Fruit fly (Drosophila melanogaster): Measurements from ENCODE around the gene Lztr1.

Gene Lztr1

DNA sequence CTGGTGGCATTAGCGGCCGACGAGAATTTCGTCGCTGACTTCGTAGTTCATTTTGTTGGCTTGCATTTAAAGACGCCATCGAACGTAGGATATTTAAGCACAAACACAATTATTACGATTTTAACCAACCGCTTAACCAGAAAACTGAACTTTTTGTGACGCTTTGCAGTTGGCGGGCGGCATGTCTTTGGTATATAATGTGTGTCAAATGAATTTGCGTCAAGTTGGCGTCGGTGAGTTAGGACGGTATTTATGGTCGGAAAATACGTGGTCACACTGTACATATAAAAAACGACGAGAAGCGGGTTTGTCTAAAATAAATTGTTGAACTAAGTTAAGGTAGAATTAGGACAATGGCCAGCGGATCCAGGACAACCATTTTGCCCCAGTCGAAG is 478 bp upstream of the Lztr1 start, which contains the start of the genes CG43867 and MED22:
Gene CG43867 (minus strand): TSS at position 113 of the 395 bp plus-strand sequence.
Gene MED22 (plus strand): TSS at position 277 of the 395 bp plus-strand sequence.
- no peak for TF ChIP-seq CG17806 (tag; optimal IDR thresholded peaks at IDR 0.05)
- no peak for TF ChIP-seq CG34367 (tag; optimal IDR thresholded peaks at IDR 0.05)
- no peak for TF ChIP-seq rn (GFP tag; IDR thresholded peaks at IDR 0.05)
- TF ChIP-seq CG10348 (GFP tag; IDR thresholded peaks at IDR 0.05): no peak
- TF ChIP-seq Pif1B (GFP tag; optimal IDR thresholded peaks at IDR 0.05): no peak

DNA sequence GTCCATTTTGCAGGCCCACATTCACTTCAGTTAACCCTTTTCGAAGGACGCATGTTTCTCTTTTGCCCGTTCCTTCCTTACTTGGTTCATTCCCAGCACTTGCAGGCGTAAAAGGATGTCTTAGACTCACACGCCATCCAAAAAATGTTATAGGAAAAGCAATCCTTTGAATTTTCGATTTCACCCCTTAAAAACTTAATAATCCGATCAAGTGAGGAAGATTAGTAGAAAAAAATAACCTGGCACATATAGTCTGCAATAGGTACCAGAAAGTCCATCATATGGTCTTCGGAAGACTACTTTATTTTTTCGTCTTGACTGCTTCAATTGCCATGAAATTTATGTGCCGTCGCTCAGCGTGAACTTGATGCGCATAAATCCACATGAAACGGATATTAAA is 6.0 kb downstream of the Lztr1 start:
- TF ChIP-seq CG8301 (tag; optimal IDR thresholded peaks at IDR 0.05) (no peak), rn (GFP tag; IDR thresholded peaks at IDR 0.05) (no peak), Pif1A (GFP tag; optimal IDR thresholded peaks at IDR 0.05) (no peak), CG4496 (GFP tag; IDR thresholded peaks at IDR 0.05) (no peak)

DNA sequence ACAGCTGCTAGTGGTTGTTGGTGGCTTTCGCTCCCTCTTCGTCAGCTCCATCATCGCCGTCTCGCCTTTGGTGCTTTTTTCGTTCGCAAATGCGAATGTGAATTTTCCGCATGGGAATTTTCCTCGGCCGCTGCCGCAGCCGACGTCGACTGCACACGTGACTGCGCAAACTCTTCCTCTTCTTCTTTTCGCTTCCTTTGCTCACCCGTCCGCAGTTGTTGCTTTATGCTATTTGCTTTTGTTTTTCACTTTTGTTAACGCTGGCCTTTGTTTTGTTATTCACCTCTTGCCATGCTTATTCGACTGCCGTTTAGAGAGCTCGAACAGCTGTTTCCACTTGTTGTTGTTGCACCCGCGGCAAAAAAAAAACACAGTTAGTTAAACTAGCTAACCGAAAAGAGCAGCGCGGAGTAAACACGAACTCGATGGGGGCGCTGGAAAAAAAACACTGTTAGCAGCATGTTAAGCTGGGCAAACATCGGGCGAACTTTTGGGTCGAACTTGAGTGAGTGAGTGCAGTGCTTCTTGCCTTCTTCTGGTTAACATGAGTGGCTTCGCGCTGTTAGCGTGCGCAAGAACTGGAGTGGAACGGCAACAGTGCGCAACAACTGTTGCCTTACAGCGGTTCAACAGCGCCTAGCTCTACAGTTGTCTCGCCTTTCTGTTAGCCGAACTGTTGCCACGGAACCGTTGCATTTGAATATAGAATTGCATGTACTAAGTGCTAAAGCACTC is 18.5 kb downstream of the Lztr1 start:
- TF ChIP-seq CG10348 (GFP tag; IDR thresholded peaks at IDR 0.05): no peak
- peak; percentile 54 for TF ChIP-seq EcR (GFP tag; optimal IDR thresholded peaks at IDR 0.05)
- TF ChIP-seq CG4496 (GFP tag; IDR thresholded peaks at IDR 0.05): 0 out of 3 replicates have a peak, but pooled peaks have one; percentile 5
- peak; percentile 6 for TF ChIP-seq Pif1B (GFP tag; optimal IDR thresholded peaks at IDR 0.05)

DNA sequence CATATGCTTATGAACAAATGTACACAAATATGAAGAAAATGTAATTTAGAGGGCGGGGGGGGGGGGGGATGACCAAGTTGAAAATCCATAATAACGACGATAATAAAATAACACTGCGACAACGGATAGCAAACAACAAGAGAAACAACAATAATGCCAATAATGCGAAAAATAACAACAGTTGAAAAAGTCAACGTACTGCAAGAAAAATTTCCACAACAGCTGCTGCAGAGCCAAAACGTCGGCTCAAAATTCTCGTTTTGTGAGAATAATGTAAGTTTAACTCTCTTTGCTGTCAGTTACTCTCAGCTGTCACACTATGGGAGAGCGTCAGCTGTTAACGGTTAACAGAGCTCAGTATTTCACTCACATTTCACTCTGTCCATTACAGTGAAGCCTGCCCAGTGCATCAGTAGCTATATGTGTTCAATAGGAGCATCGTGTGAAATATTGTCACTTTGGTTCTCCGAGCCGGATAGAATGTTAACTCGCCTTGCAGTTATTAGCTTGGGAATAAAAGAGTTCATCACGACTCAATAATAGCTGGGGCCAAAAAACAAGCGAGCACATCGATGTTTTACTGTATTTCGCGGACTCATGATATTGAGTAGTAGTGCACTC is 26.5 kb downstream of the Lztr1 start:
- TF ChIP-seq CG32121 (GFP tag; IDR thresholded peaks at IDR 0.05): peak; percentile 94
- TF ChIP-seq CG8159 (tag; optimal IDR thresholded peaks at IDR 0.05): peak; percentile 90
- TF ChIP-seq CG4496 (GFP tag; IDR thresholded peaks at IDR 0.05): peak; percentile 96
- TF ChIP-seq Snoo (tag; optimal IDR thresholded peaks at IDR 0.05): peak; percentile 90
- peak; percentile 91 for TF ChIP-seq CG8301 (tag; optimal IDR thresholded peaks at IDR 0.05)
- TF ChIP-seq Pif1B (GFP tag; optimal IDR thresholded peaks at IDR 0.05): peak; percentile 92
- peak; percentile 93 for TF ChIP-seq Pif1A (GFP tag; optimal IDR thresholded peaks at IDR 0.05)
- TF ChIP-seq Ets98B (GFP tag; IDR thresholded peaks at IDR 0.05): peak; percentile 95
- peak; percentile 84 for TF ChIP-seq CG10348 (GFP tag; IDR thresholded peaks at IDR 0.05)
- peak; percentile 92 for TF ChIP-seq EcR (GFP tag; optimal IDR thresholded peaks at IDR 0.05)
- peak; percentile 84 for TF ChIP-seq gl (tag; optimal IDR thresholded peaks at IDR 0.05)
- TF ChIP-seq CG12605 (GFP tag; IDR thresholded peaks at IDR 0.05): peak; percentile 86
- peak; percentile 60 for TF ChIP-seq CG13204 (GFP tag; optimal IDR thresholded peaks at IDR 0.05)
- peak; percentile 89 for TF ChIP-seq CG14655 (GFP tag; optimal IDR thresholded peaks at IDR 0.05)
- TF ChIP-seq D1 (tag; optimal IDR thresholded peaks at IDR 0.05): peak; percentile 55
- peak; percentile 91 for TF ChIP-seq CG15710 (tag; optimal IDR thresholded peaks at IDR 0.05)
- peak; percentile 90 for TF ChIP-seq CG17806 (tag; optimal IDR thresholded peaks at IDR 0.05)
- TF ChIP-seq rn (GFP tag; IDR thresholded peaks at IDR 0.05): peak; percentile 70; the same call in 1 of the 2 replicates
- peak; percentile 86 for TF ChIP-seq CG9948 (tag; optimal IDR thresholded peaks at IDR 0.05)
- peak; percentile 88 for TF ChIP-seq CG34367 (tag; optimal IDR thresholded peaks at IDR 0.05)
- peak; percentile 97 for TF ChIP-seq fd96Ca (GFP tag; IDR thresholded peaks at IDR 0.05)

DNA sequence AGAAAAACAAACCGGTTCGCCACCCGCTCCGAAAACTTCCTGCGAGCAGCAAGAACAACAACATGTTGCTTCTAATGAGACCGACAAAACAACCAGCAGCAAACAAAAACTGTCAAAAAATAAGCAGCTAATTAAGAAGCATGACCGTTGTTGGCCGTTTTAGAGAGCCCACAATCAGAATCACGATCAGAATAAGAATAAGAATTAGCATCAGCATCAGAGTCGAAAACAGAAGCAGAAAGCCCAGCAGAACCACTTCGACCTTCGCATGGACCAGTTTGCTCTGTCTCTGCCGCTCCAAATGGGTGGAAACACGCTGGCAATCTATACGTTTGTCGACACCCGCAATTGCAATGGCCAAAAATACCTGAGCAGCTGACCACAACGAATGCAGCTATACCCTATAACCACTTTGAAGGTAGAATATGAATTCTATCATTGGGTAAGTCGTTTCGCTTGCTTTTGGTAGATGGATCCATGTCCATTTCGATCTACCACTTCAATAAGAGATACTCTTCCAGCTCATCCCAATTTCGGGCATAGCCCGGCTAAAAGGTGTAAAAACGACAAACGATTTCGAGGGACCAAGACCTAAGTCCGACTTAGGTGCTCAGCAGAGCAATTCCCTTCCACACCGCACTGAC is 27.9 kb downstream of the Lztr1 start:
- TF ChIP-seq fd96Ca (GFP tag; IDR thresholded peaks at IDR 0.05) (0 out of 3 replicates have a peak, but pooled peaks have one; percentile 34), Pif1A (GFP tag; optimal IDR thresholded peaks at IDR 0.05) (no peak)

DNA sequence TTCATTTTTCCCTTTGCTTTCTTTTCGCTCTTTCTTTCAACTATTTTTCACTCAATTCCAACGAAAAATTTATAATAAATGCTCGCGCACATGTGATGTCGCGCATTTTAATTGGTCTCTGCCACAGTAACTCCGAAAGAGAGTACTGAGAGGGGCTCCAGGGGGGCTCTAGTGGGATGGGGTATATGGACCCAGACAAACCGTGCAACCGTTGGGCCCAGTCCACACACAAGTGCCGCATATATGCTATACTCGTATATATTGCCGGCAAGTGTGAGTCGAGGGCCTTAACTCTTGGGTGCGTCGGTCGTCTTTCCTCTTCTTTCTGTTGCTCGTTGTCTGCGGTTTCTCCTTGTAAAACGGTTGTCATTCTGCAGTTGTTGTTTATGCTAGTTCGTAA is 29.0 kb downstream of the Lztr1 start:
- 0 out of 2 replicates have a peak, but pooled peaks have one; percentile 24 for TF ChIP-seq CG12605 (GFP tag; IDR thresholded peaks at IDR 0.05)
- peak; percentile 47 for TF ChIP-seq Pif1B (GFP tag; optimal IDR thresholded peaks at IDR 0.05)
- TF ChIP-seq gl (tag; optimal IDR thresholded peaks at IDR 0.05): no peak
- peak; percentile 46 for TF ChIP-seq Ets98B (GFP tag; IDR thresholded peaks at IDR 0.05)
- TF ChIP-seq EcR (GFP tag; optimal IDR thresholded peaks at IDR 0.05): peak; percentile 81
- no peak; the same call in 2 of the 3 replicates for TF ChIP-seq CG4496 (GFP tag; IDR thresholded peaks at IDR 0.05)
- peak; percentile 19 for TF ChIP-seq CG17806 (tag; optimal IDR thresholded peaks at IDR 0.05)

DNA sequence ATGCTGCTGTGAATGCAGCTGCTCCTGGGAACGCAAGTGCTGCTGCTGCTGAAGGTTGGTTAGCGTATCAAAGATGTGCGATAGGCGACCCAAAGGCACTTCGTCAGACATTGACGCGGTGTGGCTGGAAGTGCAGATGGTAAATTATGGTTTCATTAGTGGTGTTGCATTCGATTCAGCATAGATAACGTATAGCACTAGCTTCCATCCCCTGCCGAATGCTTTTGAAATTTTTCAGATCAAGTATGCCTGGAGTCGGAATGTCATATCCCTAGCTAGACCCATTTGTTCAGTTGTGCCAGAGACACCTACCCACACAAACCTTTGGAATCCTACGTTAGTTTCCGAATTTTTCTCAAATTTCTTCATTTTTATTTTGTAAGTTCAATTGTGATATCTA is 33.2 kb downstream of the Lztr1 start, which contains the start of gene CG11663:
Gene CG11663 (plus strand): TSS at position 301 of the 400 bp plus-strand sequence.
- no peak for TF ChIP-seq CG17806 (tag; optimal IDR thresholded peaks at IDR 0.05)
- no peak for TF ChIP-seq Pif1A (GFP tag; optimal IDR thresholded peaks at IDR 0.05)
- no peak for TF ChIP-seq CG10348 (GFP tag; IDR thresholded peaks at IDR 0.05)
- no peak for TF ChIP-seq D1 (tag; optimal IDR thresholded peaks at IDR 0.05)

Measured in whole organism, pupa.